Worm (Caenorhabditis elegans) whole organism, late embryonic: ENCODE results near the gene Y17G9A.2.

Source experiments
- K02D7.2 ChIP-seq: sonication (generic microtip); optimal IDR thresholded peaks from 2 replicates; lab custom pipeline; 2017; ENCODE audit warnings: mild to moderate bottlenecking, missing genetic modification characterization, missing compliant biosample characterization
- sox-4 ChIP-seq: sonication (generic microtip); optimal IDR thresholded peaks from 2 replicates; lab custom pipeline; 2017; ENCODE audit warnings: mild to moderate bottlenecking, missing genetic modification characterization, inconsistent platforms, missing compliant biosample characterization
- ttx-3 ChIP-seq: sonication (generic microtip); optimal IDR thresholded peaks from 2 replicates; lab custom pipeline; 2016; ENCODE audit warnings: missing genetic modification reagents, missing genetic modification characterization, missing compliant biosample characterization

DNA sequence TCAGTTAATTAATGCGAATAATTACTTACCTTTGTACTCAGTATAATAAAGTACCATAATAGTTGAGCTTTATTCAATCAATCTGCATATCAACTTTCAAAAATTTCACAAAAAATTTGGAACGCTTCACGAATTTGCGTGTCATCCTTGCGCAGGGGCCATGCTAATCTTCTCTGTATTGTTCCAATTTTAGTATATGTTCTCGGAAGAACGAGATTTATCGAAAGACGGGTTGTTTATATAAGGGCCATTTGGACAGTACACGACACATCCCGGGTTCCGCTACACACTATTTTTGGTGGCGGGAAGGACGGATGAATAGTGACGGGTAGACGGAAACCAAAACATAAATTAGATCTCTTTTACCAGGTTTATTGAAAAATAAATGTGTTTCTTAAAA is 8.4 kb upstream of the Y17G9A.2 start:
- no peak for TF ChIP-seq ttx-3 (tag; lab: Kevin White, UChicago)
- no peak for TF ChIP-seq sox-4 (tag; lab: Kevin White, UChicago)
- no peak for TF ChIP-seq K02D7.2 (tag; lab: Kevin White, UChicago)
